Worm (Caenorhabditis elegans) whole organism, L3 larva: Measurements from ENCODE around the gene gphr-1.

Source experiments
- R02D3.7 ChIP-seq: fragments of 150-350 bp; optimal IDR thresholded peaks from 2 replicates; lab custom pipeline; 2014; ENCODE audit warnings: missing biosample characterization, missing genetic modification characterization
- elt-1 ChIP-seq: fragments of 150-350 bp; optimal IDR thresholded peaks from 2 replicates; lab custom pipeline; 2014; ENCODE audit warnings: missing biosample characterization, missing genetic modification characterization
- lin-15B ChIP-seq: fragments of 150-350 bp; optimal IDR thresholded peaks from 2 replicates; lab custom pipeline; 2014; ENCODE audit warnings: missing biosample characterization, missing genetic modification characterization
- nhr-11 ChIP-seq: fragments of 150-350 bp; optimal IDR thresholded peaks from 2 replicates; lab custom pipeline; 2014; ENCODE audit warnings: missing biosample characterization, missing genetic modification characterization
- nhr-67 ChIP-seq: fragments of 150-350 bp; optimal IDR thresholded peaks from 2 replicates; lab custom pipeline; 2014; ENCODE audit warnings: missing biosample characterization, missing genetic modification characterization
- nhr-76 ChIP-seq: fragments of 150-350 bp; sonication (generic microtip); optimal IDR thresholded peaks from 5 replicates; lab custom pipeline; 2014; ENCODE audit warnings: missing biosample characterization, missing genetic modification characterization
- ztf-11 ChIP-seq: fragments of 150-350 bp; optimal IDR thresholded peaks from 2 replicates; lab custom pipeline; 2014; ENCODE audit warnings: missing biosample characterization, missing genetic modification characterization

DNA sequence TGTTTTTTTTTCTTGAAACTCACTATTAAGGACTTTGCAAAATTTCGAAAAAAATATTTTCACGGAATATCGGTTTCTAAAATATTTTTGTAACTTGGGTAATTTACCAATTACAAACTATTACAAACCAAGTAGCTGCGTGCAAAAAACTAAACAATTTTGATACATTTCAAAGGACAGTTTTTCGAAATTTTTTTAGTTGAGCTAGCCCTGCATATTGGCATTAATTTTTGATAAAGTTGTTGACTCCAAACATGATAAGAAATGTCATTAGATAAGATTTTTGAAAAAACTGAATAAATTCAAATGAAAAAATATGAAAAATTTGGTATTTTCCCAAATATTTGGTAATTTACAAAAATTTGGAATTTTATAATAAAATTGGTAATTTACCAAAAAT, 30.6 kb upstream of the gphr-1 start:
- TF ChIP-seq ztf-11 (tag; lab: Kevin White, UChicago) (no peak), elt-1 (tag; lab: Kevin White, UChicago) (no peak), nhr-11 (tag; lab: Kevin White, UChicago) (no peak), R02D3.7 (no peak), lin-15B (tag; lab: Kevin White, UChicago) (no peak), nhr-67 (tag; lab: Kevin White, UChicago) (no peak), nhr-76 (tag; lab: Kevin White, UChicago) (no peak)
